Fruit fly (Drosophila melanogaster) whole organism, embryonic: Measurements from ENCODE around the gene CG11726.

Experiments used
- Abd-B ChIP-seq: fragments of 200-800 bp; sonication (Bioruptor generic); optimal IDR thresholded peaks from 2 replicates; lab custom pipeline; 2018; ENCODE audit warnings: missing biosample characterization, mild to moderate bottlenecking, missing genetic modification characterization, moderate library complexity
- CG10543 ChIP-seq: fragments of 200-800 bp; sonication (Bioruptor generic); optimal IDR thresholded peaks from 3 replicates; lab custom pipeline; 2017; ENCODE audit warnings: missing biosample characterization, mild to moderate bottlenecking, missing genetic modification characterization, moderate library complexity
- CG11695 ChIP-seq: fragments of 200-800 bp; sonication (Bioruptor generic); IDR thresholded peaks from 3 replicates; pipeline ENCODE4 v1.3.6; 2022; ENCODE audit warnings: missing biosample characterization, missing genetic modification characterization
- CG12659 ChIP-seq: fragments of 200-800 bp; sonication (Bioruptor generic); optimal IDR thresholded peaks from 3 replicates; lab custom pipeline; 2017; ENCODE audit warnings: mild to moderate bottlenecking, missing biosample characterization, missing genetic modification reagents, missing genetic modification characterization
- CG13296 ChIP-seq: fragments of 200-800 bp; sonication (Bioruptor generic); optimal IDR thresholded peaks from 3 replicates; lab custom pipeline; 2018; ENCODE audit warnings: missing biosample characterization, mild to moderate bottlenecking, missing genetic modification characterization
- CG14860 ChIP-seq: fragments of 200-800 bp; sonication (Bioruptor generic); IDR thresholded peaks from 3 replicates; pipeline ENCODE4 v1.3.6; 2022; ENCODE audit warnings: missing biosample characterization, missing genetic modification characterization; ENCODE audit not compliant: partially characterized antibody
- CG1602 ChIP-seq: fragments of 200-800 bp; sonication (Bioruptor generic); optimal IDR thresholded peaks from 3 replicates; lab custom pipeline; 2016; ENCODE audit warnings: missing biosample characterization, missing genetic modification characterization
- CG17328 ChIP-seq: fragments of 200-800 bp; sonication (Bioruptor generic); IDR thresholded peaks from 2 replicates; pipeline ENCODE4 v1.3.6; 2022; ENCODE audit warnings: missing biosample characterization, missing genetic modification characterization
- CG17568 ChIP-seq: fragments of 200-800 bp; sonication (Bioruptor generic); optimal IDR thresholded peaks from 2 replicates; lab custom pipeline; 2018; ENCODE audit warnings: missing biosample characterization, mild to moderate bottlenecking, missing genetic modification characterization, moderate library complexity
- CG18262 ChIP-seq: fragments of 200-800 bp; optimal IDR thresholded peaks from 3 replicates; lab custom pipeline; 2019; ENCODE audit warnings: missing biosample characterization, mild to moderate bottlenecking, missing genetic modification characterization, moderate library complexity
- CG2129 ChIP-seq: fragments of 200-800 bp; sonication (Bioruptor generic); IDR thresholded peaks from 2 replicates; pipeline ENCODE4 v1.3.6; 2022; ENCODE audit warnings: missing biosample characterization, missing genetic modification characterization; ENCODE audit not compliant: partially characterized antibody
- CG2875 ChIP-seq: fragments of 200-800 bp; sonication (Bioruptor generic); optimal IDR thresholded peaks from 2 replicates; lab custom pipeline; 2017; ENCODE audit warnings: missing biosample characterization, mild to moderate bottlenecking, missing genetic modification characterization, missing genetic modification reagents
- CG31224 ChIP-seq: fragments of 200-800 bp; sonication (Bioruptor generic); IDR thresholded peaks from 2 replicates; pipeline ENCODE4 v1.3.6; 2022; ENCODE audit warnings: missing biosample characterization, missing genetic modification characterization
- CG34376 ChIP-seq: fragments of 200-800 bp; sonication (Bioruptor generic); optimal IDR thresholded peaks from 2 replicates; lab custom pipeline; 2018; ENCODE audit warnings: missing biosample characterization, mild to moderate bottlenecking, missing genetic modification characterization
- CG34422 ChIP-seq: fragments of 200-800 bp; sonication (Bioruptor generic); IDR thresholded peaks from 3 replicates; pipeline ENCODE4 v1.3.6; 2022; ENCODE audit warnings: missing biosample characterization, missing genetic modification characterization
- CG6854 ChIP-seq: fragments of 200-800 bp; sonication (Bioruptor generic); optimal IDR thresholded peaks from 3 replicates; lab custom pipeline; 2017; ENCODE audit warnings: missing biosample characterization, mild to moderate bottlenecking, missing genetic modification characterization
- CG7271 ChIP-seq: fragments of 200-800 bp; sonication (Bioruptor generic); optimal IDR thresholded peaks from 2 replicates; lab custom pipeline; 2018; ENCODE audit warnings: missing biosample characterization, mild to moderate bottlenecking, missing genetic modification characterization, moderate library complexity
- CG7372 ChIP-seq: fragments of 200-800 bp; sonication (Bioruptor generic); IDR thresholded peaks from 2 replicates; pipeline ENCODE4 v1.3.6; 2022; ENCODE audit warnings: missing biosample characterization, missing genetic modification characterization
- CG7839 ChIP-seq: fragments of 200-800 bp; sonication (Bioruptor generic); optimal IDR thresholded peaks from 3 replicates; lab custom pipeline; 2018; ENCODE audit warnings: missing biosample characterization, mild to moderate bottlenecking, missing genetic modification characterization, moderate library complexity
- CG7963 ChIP-seq: fragments of 200-800 bp; sonication (Bioruptor generic); IDR thresholded peaks from 3 replicates; pipeline ENCODE4 v1.3.6; 2022; ENCODE audit warnings: missing biosample characterization, missing genetic modification characterization; ENCODE audit not compliant: partially characterized antibody
- CG9817 ChIP-seq: fragments of 200-800 bp; sonication (Bioruptor generic); optimal IDR thresholded peaks from 2 replicates; lab custom pipeline; 2018; ENCODE audit warnings: missing biosample characterization, mild to moderate bottlenecking, missing genetic modification characterization, moderate library complexity
- D19B ChIP-seq: fragments of 200-800 bp; sonication (Bioruptor generic); optimal IDR thresholded peaks from 2 replicates; lab custom pipeline; 2017; ENCODE audit warnings: missing biosample characterization, mild to moderate bottlenecking, missing genetic modification characterization
- Deaf1 ChIP-seq: fragments of 200-800 bp; optimal IDR thresholded peaks from 3 replicates; lab custom pipeline; 2019; ENCODE audit warnings: missing biosample characterization, mild to moderate bottlenecking, missing genetic modification characterization, moderate library complexity
- Dip3 ChIP-seq: fragments of 200-800 bp; sonication (Bioruptor generic); optimal IDR thresholded peaks from 3 replicates; lab custom pipeline; 2016; ENCODE audit warnings: missing biosample characterization, missing genetic modification characterization
- H15 ChIP-seq: fragments of 200-800 bp; sonication (Bioruptor generic); IDR thresholded peaks from 3 replicates; pipeline ENCODE4 v1.3.6; 2022; ENCODE audit warnings: missing biosample characterization, missing genetic modification characterization
- Mrtf ChIP-seq: fragments of 200-800 bp; sonication (Bioruptor generic); IDR thresholded peaks from 3 replicates; pipeline ENCODE4 v1.3.6; 2022; ENCODE audit warnings: missing biosample characterization, missing genetic modification characterization
- Myb ChIP-seq: fragments of 200-800 bp; sonication (Bioruptor generic); optimal IDR thresholded peaks from 2 replicates; lab custom pipeline; 2016; ENCODE audit warnings: missing biosample characterization, missing genetic modification characterization
- Nf-YC ChIP-seq: fragments of 200-800 bp; optimal IDR thresholded peaks from 3 replicates; lab custom pipeline; 2019; ENCODE audit warnings: missing biosample characterization, mild to moderate bottlenecking, missing genetic modification characterization, moderate library complexity
- Ravus ChIP-seq: fragments of 200-800 bp; sonication (Bioruptor generic); IDR thresholded peaks from 2 replicates; pipeline ENCODE4 v1.3.6; 2022; ENCODE audit warnings: missing biosample characterization, missing genetic modification characterization
- Sox102F ChIP-seq: fragments of 200-800 bp; sonication (Bioruptor generic); optimal IDR thresholded peaks from 2 replicates; lab custom pipeline; 2018; ENCODE audit warnings: missing biosample characterization, mild to moderate bottlenecking, missing genetic modification characterization, moderate library complexity
- ac ChIP-seq: fragments of 200-800 bp; sonication (Bioruptor generic); optimal IDR thresholded peaks from 3 replicates; lab custom pipeline; 2017; ENCODE audit warnings: missing biosample characterization, mild to moderate bottlenecking, missing genetic modification characterization
- amos ChIP-seq: fragments of 200-800 bp; sonication (Bioruptor generic); IDR thresholded peaks from 2 replicates; pipeline ENCODE4 v1.3.6; 2022; ENCODE audit warnings: missing biosample characterization, missing genetic modification characterization; ENCODE audit not compliant: partially characterized antibody
- ap ChIP-seq: fragments of 200-800 bp; sonication (Bioruptor generic); IDR thresholded peaks from 2 replicates; pipeline ENCODE4 v1.3.6; 2022; ENCODE audit warnings: missing biosample characterization, missing genetic modification characterization
- corto ChIP-seq: fragments of 200-800 bp; sonication (Bioruptor generic); optimal IDR thresholded peaks from 2 replicates; lab custom pipeline; 2016; ENCODE audit warnings: missing biosample characterization, mild to moderate bottlenecking, missing genetic modification characterization, moderate library complexity
- da ChIP-seq: fragments of 200-800 bp; sonication (Bioruptor generic); optimal IDR thresholded peaks from 2 replicates; lab custom pipeline; 2016; ENCODE audit warnings: missing biosample characterization, missing genetic modification characterization
- dan ChIP-seq: fragments of 200-800 bp; sonication (Bioruptor generic); IDR thresholded peaks from 2 replicates; pipeline ENCODE4 v1.3.6; 2022; ENCODE audit warnings: missing biosample characterization, missing genetic modification characterization
- dmrt11E ChIP-seq: fragments of 200-800 bp; sonication (Bioruptor generic); optimal IDR thresholded peaks from 3 replicates; lab custom pipeline; 2018; ENCODE audit warnings: missing biosample characterization, mild to moderate bottlenecking, missing genetic modification characterization, moderate library complexity
- dmrt99B ChIP-seq: fragments of 200-800 bp; sonication (Bioruptor generic); optimal IDR thresholded peaks from 2 replicates; lab custom pipeline; 2018; ENCODE audit warnings: missing biosample characterization, mild to moderate bottlenecking, missing genetic modification characterization, moderate library complexity
- gfzf ChIP-seq: fragments of 200-800 bp; sonication (Bioruptor generic); optimal IDR thresholded peaks from 2 replicates; lab custom pipeline; 2016; ENCODE audit warnings: missing biosample characterization, mild to moderate bottlenecking, missing genetic modification characterization, moderate library complexity
- gro ChIP-seq: fragments of 200-800 bp; sonication (Bioruptor generic); optimal IDR thresholded peaks from 2 replicates; lab custom pipeline; 2016; ENCODE audit warnings: missing biosample characterization, missing genetic modification characterization
- lab ChIP-seq: fragments of 200-800 bp; sonication (Bioruptor generic); optimal IDR thresholded peaks from 3 replicates; lab custom pipeline; 2017; ENCODE audit warnings: missing biosample characterization, missing genetic modification characterization, mild to moderate bottlenecking, moderate library complexity, missing genetic modification reagents
- lmd ChIP-seq: fragments of 200-800 bp; sonication (Bioruptor generic); IDR thresholded peaks from 2 replicates; pipeline ENCODE4 v1.3.6; 2022; ENCODE audit warnings: missing biosample characterization, missing genetic modification characterization
- otp ChIP-seq: fragments of 200-800 bp; sonication (Bioruptor generic); IDR thresholded peaks from 3 replicates; pipeline ENCODE4, ENCODE4 v1.3.6; 2022; ENCODE audit warnings: missing biosample characterization, missing genetic modification characterization
- rib ChIP-seq: fragments of 200-800 bp; sonication (Bioruptor generic); IDR thresholded peaks from 2 replicates; pipeline ENCODE4 v1.3.6; 2022; ENCODE audit warnings: missing biosample characterization, missing genetic modification characterization
- row ChIP-seq: fragments of 200-800 bp; sonication (Bioruptor generic); IDR thresholded peaks from 3 replicates; pipeline ENCODE4 v1.3.6; 2022; ENCODE audit warnings: missing biosample characterization, missing genetic modification characterization
- sc ChIP-seq, 3 experiments: fragments of >200 bp in 2 of 3; fragments of 200-800 bp in 1 of 3; sonication (Bioruptor generic) in 1 of 3; optimal IDR thresholded peaks; 2 replicates in 2 of 3; 3 replicates in 1 of 3; lab custom pipeline; 2017; ENCODE audit warnings: mild to moderate bottlenecking in 1 of 3, missing biosample characterization in 1 of 3, missing genetic modification characterization in 1 of 3, missing genetic modification reagents in 1 of 3
- sens ChIP-seq: fragments of 200-800 bp; sonication (Bioruptor generic); peaks from one replicate; lab custom pipeline; 2016; ENCODE audit warnings: missing biosample characterization, missing genetic modification characterization
- slbo ChIP-seq: fragments of 200-800 bp; sonication (Bioruptor generic); IDR thresholded peaks from 2 replicates; pipeline ENCODE4 v1.3.6; 2022; ENCODE audit warnings: missing biosample characterization, missing genetic modification characterization

Gene CG11726

dm6 chr3L:11416495-11417272 is 22.2 kb downstream of the CG11726 start (continued):
- TF ChIP-seq ac (GFP tag; lab: Kevin White, UChicago) (peak; percentile 63), CG6854 (GFP tag; lab: Kevin White, UChicago) (peak; percentile 54), Dip3 (GFP tag; lab: Kevin White, UChicago) (no peak), CG18262 (no peak), CG17328 (GFP tag; lab: Robert Waterston, UW) (peak; percentile 96), CG7839 (tag; lab: Kevin White, UChicago) (peak; percentile 80), CG17568 (peak; percentile 63), D19B (GFP tag; lab: Kevin White, UChicago) (no peak), CG13296 (no peak), CG2875 (GFP tag; lab: Kevin White, UChicago) (peak; percentile 89), CG7271 (tag; lab: Kevin White, UChicago) (no peak), lmd (GFP tag; lab: Robert Waterston, UW) (peak; percentile 94), sens (GFP tag; lab: Kevin White, UChicago) (peak; percentile 97), lab (peak; percentile 71), CG11695 (peak; percentile 84), corto (no peak), amos (GFP tag; lab: Robert Waterston, UW) (no peak), dan (GFP tag; lab: Robert Waterston, UW) (peak; percentile 81; the same call in 1 of the 2 replicates), CG10543 (GFP tag; lab: Kevin White, UChicago) (no peak), rib (peak; percentile 42), CG12659 (GFP tag; lab: Kevin White, UChicago) (peak; percentile 10), dmrt99B (tag; lab: Kevin White, UChicago) (peak; percentile 87), Mrtf (GFP tag; lab: Robert Waterston, UW) (peak; percentile 92), otp (GFP tag; lab: Robert Waterston, UW) (peak; percentile 95), Nf-YC (tag; lab: Kevin White, UChicago) (no peak), Sox102F (GFP tag; lab: Kevin White, UChicago) (peak; percentile 87), CG7372 (peak; percentile 87), CG34376 (no peak), Ravus (GFP tag; lab: Robert Waterston, UW) (peak; percentile 81), slbo (GFP tag; lab: Robert Waterston, UW) (peak; percentile 74), gfzf (no peak), CG1602 (GFP tag; lab: Kevin White, UChicago) (peak; percentile 75), Deaf1 (no peak), ap (peak; percentile 92), H15 (peak; percentile 93), CG31224 (GFP tag; lab: Robert Waterston, UW) (peak; percentile 71), sc (optimal IDR thresholded peaks at IDR 0.05; lab: Kevin White, UChicago) (no peak), sc (GFP tag; optimal IDR thresholded peaks at IDR 0.05; lab: Kevin White, UChicago) (peak; percentile 75), Myb (peak; percentile 54), gro (GFP tag; lab: Kevin White, UChicago) (no peak), CG7963 (GFP tag; lab: Robert Waterston, UW) (no peak), row (GFP tag; lab: Robert Waterston, UW) (peak; percentile 73), da (GFP tag; lab: Kevin White, UChicago) (peak; percentile 74), CG14860 (GFP tag; lab: Robert Waterston, UW) (no peak), Abd-B (GFP tag; lab: Kevin White, UChicago) (peak; percentile 78), dmrt11E (tag; lab: Kevin White, UChicago) (peak; percentile 89), CG2129 (no peak), CG34422 (peak; percentile 93), CG9817 (tag; lab: Kevin White, UChicago) (peak; percentile 73)
